Fruit fly (Drosophila melanogaster): ENCODE data around the gene CG34159.

The CG34159 gene

dm6 chr2L:10200847-10201246 lies 3.3 kb downstream of the CG34159 start, which contains the start of the genes Ripalpha and RpL7 (continued):
- TF ChIP-seq sisA (GFP tag; IDR thresholded peaks at IDR 0.05) (peak; percentile 88), lilli (GFP tag; optimal IDR thresholded peaks at IDR 0.05) (peak; percentile 96), PHDP (tag; optimal IDR thresholded peaks at IDR 0.05) (peak; percentile 96), pzg (GFP tag; optimal IDR thresholded peaks at IDR 0.05) (peak; percentile 100), CG10366 (GFP tag; IDR thresholded peaks at IDR 0.05) (peak; percentile 96), CG17802 (tag; optimal IDR thresholded peaks at IDR 0.05) (peak; percentile 91), Med (GFP tag) (peak; percentile 100), CG7372 (GFP tag; IDR thresholded peaks at IDR 0.05) (peak; percentile 93), Side (GFP tag; optimal IDR thresholded peaks at IDR 0.05) (peak; percentile 98), Stat92E (GFP tag; optimal IDR thresholded peaks at IDR 0.05) (peak in 1 of 3 experiments; percentile 58), emc (GFP tag; optimal IDR thresholded peaks at IDR 0.05) (peak; percentile 98), CG7839 (tag; optimal IDR thresholded peaks at IDR 0.05) (peak; percentile 90), CG17912 (GFP tag; optimal IDR thresholded peaks at IDR 0.05) (peak; percentile 99), hbn (GFP tag; IDR thresholded peaks at IDR 0.05; ENCODE audit: partially characterized antibody) (peak; percentile 81), TFAM (GFP tag; optimal IDR thresholded peaks at IDR 0.05) (peak; percentile 92), CG30403 (GFP tag; optimal IDR thresholded peaks at IDR 0.05) (peak; percentile 96), Sry-δ (GFP tag; optimal IDR thresholded peaks at IDR 0.05) (peak; percentile 99), sr (GFP tag; IDR thresholded peaks at IDR 0.05) (peak; percentile 98), az2 (GFP tag; optimal IDR thresholded peaks at IDR 0.05) (peak; percentile 96), bsh (GFP tag; optimal IDR thresholded peaks at IDR 0.05) (peak in 1 of 2 experiments; percentile 93), CG43689 (GFP tag; IDR thresholded peaks at IDR 0.05) (no peak; the same call in 1 of the 2 replicates), inv (GFP tag; IDR thresholded peaks at IDR 0.05; ENCODE audit: partially characterized antibody) (peak; percentile 93), pho (GFP tag; optimal IDR thresholded peaks at IDR 0.05) (peak; percentile 98), CG11723 (GFP tag; optimal IDR thresholded peaks at IDR 0.05) (peak; percentile 98), CG11247 (GFP tag; IDR thresholded peaks at IDR 0.05) (peak; percentile 98), CG31441 (GFP tag; IDR thresholded peaks at IDR 0.05) (peak; percentile 96), fru (optimal IDR thresholded peaks at IDR 0.05) (no peak), crol (GFP tag; IDR thresholded peaks at IDR 0.05) (no peak; the same call in 1 of the 2 replicates), MBD-R2 (GFP tag; IDR thresholded peaks at IDR 0.05) (peak; percentile 99), Atf-2 (GFP tag; optimal IDR thresholded peaks at IDR 0.05) (peak; percentile 95), kah (GFP tag; optimal IDR thresholded peaks at IDR 0.05) (peak; percentile 91), stc (GFP tag; IDR thresholded peaks at IDR 0.05) (peak; percentile 90), rib (GFP tag; IDR thresholded peaks at IDR 0.05) (peak; percentile 98), CG13775 (GFP tag; optimal IDR thresholded peaks at IDR 0.05) (peak; percentile 99), CG9215 (GFP tag; IDR thresholded peaks at IDR 0.05) (peak; percentile 83), CkIIα-i1 (GFP tag; IDR thresholded peaks at IDR 0.05) (peak; percentile 83; the same call in 1 of the 2 replicates), CG42726 (GFP tag; IDR thresholded peaks at IDR 0.05; ENCODE audit: partially characterized antibody) (peak; percentile 99), fd96Cb (tag; optimal IDR thresholded peaks at IDR 0.05) (peak; percentile 78), CG6765 (GFP tag; optimal IDR thresholded peaks at IDR 0.05) (peak; percentile 100), CG30431 (GFP tag; optimal IDR thresholded peaks at IDR 0.05) (peak; percentile 97), zfh2 (GFP tag; optimal IDR thresholded peaks at IDR 0.05) (peak; percentile 98), CG17359 (tag; optimal IDR thresholded peaks at IDR 0.05) (peak; percentile 96), NK7.1 (GFP tag; optimal IDR thresholded peaks at IDR 0.05) (peak; percentile 95), trem (tag; optimal IDR thresholded peaks at IDR 0.05) (peak; percentile 91), tgo (GFP tag; IDR thresholded peaks at IDR 0.05) (peak; percentile 92), slbo (GFP tag; IDR thresholded peaks at IDR 0.05) (peak; percentile 96), CG15514 (GFP tag; optimal IDR thresholded peaks at IDR 0.05) (peak; percentile 97), gro (GFP tag; optimal IDR thresholded peaks at IDR 0.05) (peak; percentile 98), cg (GFP tag; optimal IDR thresholded peaks at IDR 0.05) (no peak), CG4730 (GFP tag; IDR thresholded peaks at IDR 0.05) (peak; percentile 88), gsb-n (tag; optimal IDR thresholded peaks at IDR 0.05) (peak; percentile 96)

Measured in whole organism, embryonic.